Worm (Caenorhabditis elegans) whole organism, young adult: ENCODE measurements around the gene F35B3.3.

Experiments
- B0019.2 ChIP-seq: fragments of 200-800 bp; sonication (Bioruptor generic); conservative IDR thresholded peaks from 2 replicates; pipeline ENCODE4 v1.3.6; 2022; ENCODE audit warnings: missing genetic modification reagents, missing genetic modification characterization, missing compliant biosample characterization
- C17E4.6 ChIP-seq: fragments of 200-800 bp; sonication (Bioruptor generic); IDR thresholded peaks from 2 replicates; pipeline ENCODE4 v1.3.6; 2022; ENCODE audit warnings: missing genetic modification reagents, missing genetic modification characterization, missing compliant biosample characterization
- F37B4.10 ChIP-seq: fragments of 200-800 bp; sonication (Bioruptor generic); IDR thresholded peaks from 2 replicates; pipeline ENCODE4 v1.3.6; 2022; ENCODE audit warnings: missing genetic modification characterization, missing compliant biosample characterization
- F39B2.1 ChIP-seq: fragments of 200-800 bp; sonication (Bioruptor generic); IDR thresholded peaks from 2 replicates; pipeline ENCODE4 v1.3.6; 2022; ENCODE audit warnings: missing genetic modification reagents, missing genetic modification characterization, missing compliant biosample characterization
- F55B11.4 ChIP-seq: sonication (generic microtip); optimal IDR thresholded peaks from 2 replicates; lab custom pipeline; 2016; ENCODE audit warnings: missing compliant biosample characterization, missing genetic modification characterization, borderline replicate concordance; ENCODE audit not compliant: insufficient read depth
- Y53F4B.3 ChIP-seq: fragments of 200-800 bp; sonication (Bioruptor generic); IDR thresholded peaks from 2 replicates; pipeline ENCODE4 v1.3.6; 2022; ENCODE audit warnings: missing genetic modification reagents, missing genetic modification characterization, missing compliant biosample characterization
- Y53G8AR.9 ChIP-seq: fragments of 200-800 bp; sonication (Bioruptor generic); conservative IDR thresholded peaks from 2 replicates; pipeline ENCODE4 v1.3.6; 2022; ENCODE audit warnings: missing genetic modification reagents, missing genetic modification characterization, missing compliant biosample characterization
- Y56A3A.18 ChIP-seq: fragments of 200-800 bp; sonication (Bioruptor generic); IDR thresholded peaks from 2 replicates; pipeline ENCODE4 v1.3.6; 2022; ENCODE audit warnings: missing genetic modification reagents, missing genetic modification characterization, missing compliant biosample characterization
- ZK185.1 ChIP-seq: sonication (generic microtip); optimal IDR thresholded peaks from 2 replicates; lab custom pipeline; 2016; ENCODE audit warnings: mild to moderate bottlenecking, missing genetic modification characterization, missing compliant biosample characterization; ENCODE audit not compliant: poor library complexity, severe bottlenecking
- akir-1 ChIP-seq: fragments of 200-800 bp; sonication (Bioruptor generic); optimal IDR thresholded peaks from 2 replicates; lab custom pipeline; 2018; ENCODE audit warnings: mild to moderate bottlenecking, missing genetic modification characterization, moderate library complexity, missing compliant biosample characterization
- aptf-2 ChIP-seq: fragments of 200-800 bp; sonication (Bioruptor generic); conservative IDR thresholded peaks from 2 replicates; pipeline ENCODE4 v1.3.6; 2022; ENCODE audit warnings: missing genetic modification reagents, missing genetic modification characterization, missing compliant biosample characterization
- athp-1 ChIP-seq: sonication (generic microtip); optimal IDR thresholded peaks from 2 replicates; lab custom pipeline; 2017; ENCODE audit warnings: mild to moderate bottlenecking, missing genetic modification characterization, missing compliant biosample characterization
- bed-1 ChIP-seq: fragments of 200-800 bp; sonication (Bioruptor generic); IDR thresholded peaks from 2 replicates; pipeline ENCODE4 v1.3.6; 2022; ENCODE audit warnings: missing genetic modification reagents, missing genetic modification characterization, missing compliant biosample characterization
- cebp-1 ChIP-seq, 2 experiments: fragments of 200-800 bp in 1 of 2; sonication (Bioruptor generic) in 1 of 2; sonication (generic microtip) in 1 of 2; IDR thresholded peaks in 1 of 2; optimal IDR thresholded peaks in 1 of 2; 2 replicates each; pipeline versions ENCODE4 v1.3.6 to Lab custom; 2017 to 2022; ENCODE audit warnings: missing compliant biosample characterization in 2 of 2, missing genetic modification characterization in 2 of 2, mild to moderate bottlenecking in 1 of 2, missing genetic modification reagents in 1 of 2, moderate library complexity in 1 of 2
- cebp-2 ChIP-seq: fragments of 200-800 bp; sonication (Bioruptor generic); IDR thresholded peaks from 2 replicates; pipeline ENCODE4 v1.3.6; 2022; ENCODE audit warnings: missing genetic modification characterization, missing compliant biosample characterization
- ceh-27 ChIP-seq: fragments of 200-800 bp; sonication (Bioruptor generic); optimal IDR thresholded peaks from 2 replicates; lab custom pipeline; 2018; ENCODE audit warnings: mild to moderate bottlenecking, missing genetic modification characterization, moderate library complexity, missing compliant biosample characterization
- chd-7 ChIP-seq: sonication (generic microtip); optimal IDR thresholded peaks from 2 replicates; lab custom pipeline; 2016; ENCODE audit warnings: mild to moderate bottlenecking, missing genetic modification characterization, moderate library complexity, missing compliant biosample characterization
- dpl-1 ChIP-seq: fragments of 150-350 bp; optimal IDR thresholded peaks from 2 replicates; lab custom pipeline; 2014; ENCODE audit warnings: missing biosample characterization, missing genetic modification reagents, missing genetic modification characterization
- fkh-3 ChIP-seq: sonication (generic microtip); optimal IDR thresholded peaks from 2 replicates; lab custom pipeline; 2016; ENCODE audit warnings: mild to moderate bottlenecking, missing genetic modification characterization, missing compliant biosample characterization
- hmg-20 ChIP-seq: fragments of 200-800 bp; sonication (Bioruptor generic); IDR thresholded peaks from 2 replicates; pipeline ENCODE4 v1.3.6; 2022; ENCODE audit warnings: missing genetic modification reagents, missing genetic modification characterization, missing compliant biosample characterization
- lin-35 ChIP-seq, 3 experiments: fragments of 150-350 bp in 2 of 3; sonication (generic microtip) in 1 of 3; optimal IDR thresholded peaks; 2 replicates each; lab custom pipeline; 2014 to 2018; ENCODE audit warnings: missing biosample characterization in 3 of 3, missing genetic modification characterization in 3 of 3, missing genetic modification reagents in 3 of 3
- lin-54 ChIP-seq: fragments of 200-800 bp; sonication (Bioruptor generic); optimal IDR thresholded peaks from 2 replicates; lab custom pipeline; 2018; ENCODE audit warnings: mild to moderate bottlenecking, missing genetic modification characterization, missing compliant biosample characterization
- madf-6 ChIP-seq: fragments of 200-800 bp; sonication (Bioruptor generic); IDR thresholded peaks from 2 replicates; pipeline ENCODE4 v1.3.6; 2022; ENCODE audit warnings: missing genetic modification reagents, missing genetic modification characterization, missing compliant biosample characterization
- mcd-1 ChIP-seq: fragments of 200-800 bp; sonication (Bioruptor generic); IDR thresholded peaks from 2 replicates; pipeline ENCODE4 v1.3.6; 2022; ENCODE audit warnings: missing genetic modification reagents, missing genetic modification characterization, missing compliant biosample characterization
- mes-4 ChIP-seq: sonication (generic microtip); optimal IDR thresholded peaks from 2 replicates; lab custom pipeline; 2016; ENCODE audit warnings: missing genotype, missing genetic modification characterization, missing compliant biosample characterization
- nfya-1 ChIP-seq: sonication (generic microtip); optimal IDR thresholded peaks from 2 replicates; lab custom pipeline; 2017; ENCODE audit warnings: antibody characterized with exemption, missing compliant biosample characterization, missing genetic modification characterization, borderline replicate concordance; ENCODE audit not compliant: insufficient read depth
- nfyb-1 ChIP-seq: fragments of 200-800 bp; sonication (Bioruptor generic); IDR thresholded peaks from 2 replicates; pipeline ENCODE4 v1.3.6; 2022; ENCODE audit warnings: missing genetic modification reagents, missing genetic modification characterization, missing compliant biosample characterization
- nhr-120 ChIP-seq: fragments of 200-800 bp; sonication (Bioruptor generic); IDR thresholded peaks from 2 replicates; pipeline ENCODE4 v1.3.6; 2022; ENCODE audit warnings: missing genetic modification characterization, missing compliant biosample characterization
- pha-4 ChIP-seq: fragments of 150-350 bp; sonication (generic microtip); optimal IDR thresholded peaks from 2 replicates; lab custom pipeline; 2014; ENCODE audit warnings: missing biosample characterization, missing genetic modification reagents, missing genetic modification characterization
- snpc-1.1 ChIP-seq: sonication (generic microtip); optimal IDR thresholded peaks from 2 replicates; lab custom pipeline; 2017; ENCODE audit warnings: missing genetic modification characterization, mild to moderate bottlenecking, missing compliant biosample characterization, antibody characterized with exemption, moderate library complexity, missing genotype, missing genetic modification reagents; ENCODE audit not compliant: insufficient read depth
- snpc-1.3 ChIP-seq: sonication (generic microtip); optimal IDR thresholded peaks from 2 replicates; lab custom pipeline; 2017; ENCODE audit warnings: missing genetic modification characterization, mild to moderate bottlenecking, missing compliant biosample characterization, antibody characterized with exemption, moderate library complexity, missing genotype, missing genetic modification reagents; ENCODE audit not compliant: insufficient read depth
- somi-1 ChIP-seq: fragments of 200-800 bp; sonication (Bioruptor generic); optimal IDR thresholded peaks from 2 replicates; lab custom pipeline; 2018; ENCODE audit warnings: mild to moderate bottlenecking, missing genetic modification characterization, missing compliant biosample characterization
- sptf-2 ChIP-seq: fragments of 200-800 bp; sonication (Bioruptor generic); optimal IDR thresholded peaks from 2 replicates; lab custom pipeline; 2018; ENCODE audit warnings: mild to moderate bottlenecking, missing genetic modification characterization, missing compliant biosample characterization
- tbp1 ChIP-seq: fragments of 200-800 bp; sonication (Bioruptor generic); optimal IDR thresholded peaks from 2 replicates; lab custom pipeline; 2018; ENCODE audit warnings: mild to moderate bottlenecking, missing genetic modification characterization, missing compliant biosample characterization
- unc-62 ChIP-seq: fragments of 150-350 bp; optimal IDR thresholded peaks from 2 replicates; lab custom pipeline; 2014; ENCODE audit warnings: missing biosample characterization, missing genetic modification reagents, missing genetic modification characterization
- zfh-2 ChIP-seq: fragments of 200-800 bp; sonication (Bioruptor generic); conservative IDR thresholded peaks from 2 replicates; pipeline ENCODE4 v1.3.6; 2022; ENCODE audit warnings: missing genetic modification reagents, missing genetic modification characterization, missing compliant biosample characterization
- ztf-28 ChIP-seq: fragments of 200-800 bp; sonication (Bioruptor generic); IDR thresholded peaks from 2 replicates; pipeline ENCODE4 v1.3.6; 2022; ENCODE audit warnings: missing genetic modification reagents, missing genetic modification characterization, missing compliant biosample characterization

The F35B3.3 gene

DNA sequence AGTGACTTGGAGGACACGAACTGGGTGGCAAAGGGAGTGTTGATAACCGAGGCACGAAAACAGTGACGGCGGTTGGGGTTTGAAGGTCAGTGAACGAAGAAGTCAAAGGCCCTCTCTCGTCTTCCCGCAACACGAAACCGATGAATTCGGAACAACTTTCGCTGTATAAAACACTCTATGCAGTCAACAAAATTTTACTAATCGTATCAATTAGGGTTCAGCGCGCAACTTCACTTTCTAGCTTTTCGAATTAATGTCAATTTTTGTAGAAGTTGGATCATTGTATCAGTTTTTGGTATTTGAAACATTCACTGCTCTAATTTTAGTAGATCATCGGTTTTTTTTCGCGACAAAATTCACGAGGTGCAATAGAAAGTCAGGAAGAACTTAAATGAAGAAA, 25.4 kb downstream of the F35B3.3 start:
- no peak for TF ChIP-seq cebp-2 (GFP tag; lab: Robert Waterston, UW)
- no peak for TF ChIP-seq chd-7 (tag; lab: Kevin White, UChicago)
- TF ChIP-seq ztf-28 (GFP tag; lab: Robert Waterston, UW): no peak
- TF ChIP-seq dpl-1 (GFP tag; lab: Kevin White, UChicago): no peak
- TF ChIP-seq ZK185.1 (tag; lab: Kevin White, UChicago): no peak
- no peak for TF ChIP-seq lin-35 (GFP tag; optimal IDR thresholded peaks at IDR 0.05; lab: Kevin White, UChicago)
- no peak for TF ChIP-seq sptf-2 (GFP tag; lab: Kevin White, UChicago)
- no peak for TF ChIP-seq B0019.2 (GFP tag; lab: Robert Waterston, UW)
- no peak for TF ChIP-seq C17E4.6 (GFP tag; lab: Robert Waterston, UW)
- TF ChIP-seq tbp1 (GFP tag; lab: Kevin White, UChicago): no peak
- no peak for TF ChIP-seq cebp-1 (GFP tag; IDR thresholded peaks at IDR 0.05; lab: Robert Waterston, UW)
- no peak for TF ChIP-seq cebp-1 (tag; optimal IDR thresholded peaks at IDR 0.05; lab: Kevin White, UChicago)
- TF ChIP-seq ceh-27: no peak
- no peak for TF ChIP-seq hmg-20
- no peak for TF ChIP-seq pha-4 (tag; lab: Kevin White, UChicago)
- TF ChIP-seq nfya-1 (tag; lab: Kevin White, UChicago): no peak
- TF ChIP-seq snpc-1.3 (tag; lab: Kevin White, UChicago): no peak
- TF ChIP-seq madf-6 (GFP tag; lab: Robert Waterston, UW): no peak
- TF ChIP-seq F55B11.4: no peak

DNA sequence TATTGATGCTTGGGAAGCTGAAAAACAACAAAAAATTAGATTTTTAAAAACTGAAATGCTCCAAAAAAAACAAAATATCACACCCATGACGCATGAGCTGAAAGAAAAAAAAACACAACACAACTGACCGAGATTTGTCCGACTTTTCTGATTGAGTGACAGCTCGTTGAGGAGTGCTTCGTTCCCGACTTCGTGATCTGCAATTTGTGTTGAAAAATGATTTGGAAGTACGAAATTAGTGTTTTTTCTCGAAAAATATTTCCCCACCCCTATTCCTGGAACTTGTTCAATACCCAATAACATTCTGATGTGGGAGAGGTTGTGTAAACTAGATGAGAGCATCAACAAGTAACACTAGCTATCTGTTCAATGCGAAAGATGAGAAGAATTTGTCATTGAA, 28.3 kb downstream of the F35B3.3 start:
- no peak for TF ChIP-seq unc-62
- no peak for TF ChIP-seq fkh-3 (tag; lab: Kevin White, UChicago)
- TF ChIP-seq mes-4 (tag; lab: Kevin White, UChicago): no peak
- TF ChIP-seq F37B4.10 (GFP tag; lab: Robert Waterston, UW): no peak
- TF ChIP-seq Y56A3A.18: no peak
- no peak for TF ChIP-seq Y53G8AR.9 (GFP tag; lab: Robert Waterston, UW)
- no peak for TF ChIP-seq lin-54 (GFP tag; lab: Kevin White, UChicago)
- TF ChIP-seq bed-1: no peak
- no peak for TF ChIP-seq akir-1 (GFP tag; lab: Kevin White, UChicago)
- no peak for TF ChIP-seq nfyb-1 (GFP tag; lab: Robert Waterston, UW)
- no peak for TF ChIP-seq nhr-120 (GFP tag; lab: Robert Waterston, UW)
- TF ChIP-seq mcd-1: no peak

DNA sequence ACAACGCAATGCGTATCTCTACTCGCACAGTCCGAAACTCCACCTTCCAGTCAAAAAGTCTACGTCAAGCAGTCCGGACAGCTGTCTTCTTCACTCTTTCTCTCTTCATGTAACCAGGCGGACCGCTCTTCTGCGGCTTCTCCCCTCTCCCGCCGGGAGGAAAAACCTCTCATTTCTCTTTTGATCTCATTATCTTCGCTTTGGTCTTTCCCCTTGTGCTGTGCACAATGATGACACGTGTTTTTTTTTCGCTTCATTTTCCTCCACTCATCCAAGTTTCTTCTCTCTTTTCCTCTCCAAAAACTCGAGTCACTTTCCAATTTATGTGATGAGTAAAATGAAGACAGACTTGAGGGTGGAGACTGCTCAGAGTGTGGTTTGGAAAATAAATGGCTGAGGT, 29.7 kb downstream of the F35B3.3 start, which contains the start of gene F35B3.7:
Gene F35B3.7, minus strand, starts transcription at position 133 of the 400 bp plus-strand sequence.
- TF ChIP-seq Y53F4B.3 (GFP tag; lab: Robert Waterston, UW) (no peak), aptf-2 (GFP tag; lab: Robert Waterston, UW) (no peak), zfh-2 (GFP tag; lab: Robert Waterston, UW) (no peak), somi-1 (GFP tag; lab: Kevin White, UChicago) (no peak), snpc-1.1 (no peak), F39B2.1 (GFP tag; lab: Robert Waterston, UW) (no peak), athp-1 (tag; lab: Kevin White, UChicago) (no peak)
